Worm (Caenorhabditis elegans) whole organism, midembryonic: ENCODE results near the gene R09H10.5.

Experiments used
- T22C8.4 ChIP-seq: fragments of 200-800 bp; sonication (Bioruptor generic); IDR thresholded peaks from 2 replicates; pipeline ENCODE4 v1.3.6; 2022; ENCODE audit warnings: missing genetic modification characterization, missing compliant biosample characterization
- cog-1 ChIP-seq: sonication (generic microtip); optimal IDR thresholded peaks from 2 replicates; lab custom pipeline; 2016; ENCODE audit warnings: missing genetic modification characterization, missing compliant biosample characterization
- flt-1 ChIP-seq: fragments of 200-800 bp; sonication (Bioruptor generic); IDR thresholded peaks from 2 replicates; pipeline ENCODE4 v1.3.6; 2022; ENCODE audit warnings: missing genetic modification characterization, missing compliant biosample characterization
- klf-2 ChIP-seq: fragments of 200-800 bp; sonication (Bioruptor generic); conservative IDR thresholded peaks from 2 replicates; pipeline ENCODE4 v1.3.6; 2022; ENCODE audit warnings: missing genetic modification reagents, missing genetic modification characterization, missing compliant biosample characterization
- med-1 ChIP-seq: sonication (generic microtip); optimal IDR thresholded peaks from 2 replicates; lab custom pipeline; 2017; ENCODE audit warnings: missing genetic modification characterization, mild to moderate bottlenecking, missing compliant biosample characterization, antibody characterized with exemption, missing genetic modification reagents; ENCODE audit not compliant: insufficient read depth
- ref-1 ChIP-seq: fragments of 200-800 bp; sonication (Bioruptor generic); conservative IDR thresholded peaks from 2 replicates; pipeline ENCODE4 v1.3.6; 2022; ENCODE audit warnings: missing genetic modification reagents, missing genetic modification characterization, missing compliant biosample characterization
- ztf-23 ChIP-seq: fragments of 200-800 bp; sonication (Bioruptor generic); IDR thresholded peaks from 2 replicates; pipeline ENCODE4 v1.3.6; 2022; ENCODE audit warnings: missing genetic modification reagents, missing genetic modification characterization, missing compliant biosample characterization
- ztf-29 ChIP-seq: fragments of 200-800 bp; sonication (Bioruptor generic); IDR thresholded peaks from 2 replicates; pipeline ENCODE4 v1.3.6; 2022; ENCODE audit warnings: missing genetic modification reagents, missing genetic modification characterization, missing compliant biosample characterization

DNA sequence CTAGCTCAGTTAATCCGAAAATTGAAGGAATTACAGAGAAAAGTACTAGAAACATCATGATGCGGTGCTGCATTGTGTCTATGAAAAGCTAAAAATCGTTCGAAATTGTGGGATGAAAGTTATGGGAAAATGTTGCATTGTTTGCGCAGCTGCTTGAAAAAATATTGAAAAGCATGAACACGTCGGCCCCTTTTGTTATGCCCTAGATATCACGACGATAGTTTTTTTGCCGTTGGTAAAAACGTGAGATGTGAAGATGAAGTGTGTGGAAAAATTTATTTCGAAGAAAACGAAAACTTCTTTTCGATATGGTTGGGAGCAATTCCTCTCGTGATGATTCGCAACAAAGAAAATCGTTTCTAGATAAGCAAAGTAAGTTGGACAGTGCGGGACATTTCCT lies 38.0 kb downstream of the R09H10.5 start, which contains the start of the genes C43F9.5 and nkb-2:
- no peak for TF ChIP-seq ztf-23
- no peak for TF ChIP-seq flt-1 (GFP tag; lab: Robert Waterston, UW)
- no peak for TF ChIP-seq ztf-29
- no peak for TF ChIP-seq ref-1
- TF ChIP-seq klf-2 (GFP tag; lab: Robert Waterston, UW) = no peak
- TF ChIP-seq med-1 (GFP tag; lab: Kevin White, UChicago) = no peak
- no peak for TF ChIP-seq cog-1 (tag; lab: Kevin White, UChicago)
- no peak for TF ChIP-seq T22C8.4
